Worm (Caenorhabditis elegans) whole organism, L2 larva: Measurements from ENCODE around the gene sri-50.
"Not testable (repeated sequence)": the region's sequence is repeated elsewhere in the genome, so short reads cannot be mapped to it uniquely, and the experiment has no call there.

Experiments used
- C34F6.9 ChIP-seq: fragments of 150-350 bp; optimal IDR thresholded peaks from 2 replicates; lab custom pipeline; 2014; ENCODE audit warnings: missing biosample characterization, missing genetic modification characterization
- F13H6.1 ChIP-seq: sonication (generic microtip); optimal IDR thresholded peaks from 2 replicates; lab custom pipeline; 2016; ENCODE audit warnings: missing genetic modification characterization, missing compliant biosample characterization
- R02D3.7 ChIP-seq: fragments of 150-350 bp; optimal IDR thresholded peaks from 2 replicates; lab custom pipeline; 2014; ENCODE audit warnings: missing biosample characterization, missing genetic modification characterization
- aly-2 ChIP-seq: fragments of 150-350 bp; optimal IDR thresholded peaks from 2 replicates; lab custom pipeline; 2014; ENCODE audit warnings: missing biosample characterization, missing genetic modification characterization
- ama-1 ChIP-seq: fragments of 150-350 bp; optimal IDR thresholded peaks from 2 replicates; lab custom pipeline; 2018; ENCODE audit warnings: inconsistent platforms
- ceh-16 ChIP-seq: fragments of 150-350 bp; optimal IDR thresholded peaks from 2 replicates; lab custom pipeline; 2014; ENCODE audit warnings: missing biosample characterization, missing genetic modification characterization
- elt-3 ChIP-seq: sonication (generic microtip); optimal IDR thresholded peaks from 2 replicates; lab custom pipeline; 2017; ENCODE audit warnings: missing biosample characterization, missing genetic modification characterization
- fos-1 ChIP-seq: fragments of 150-350 bp; optimal IDR thresholded peaks from 2 replicates; lab custom pipeline; 2014; ENCODE audit warnings: missing biosample characterization, missing genetic modification characterization
- lin-13 ChIP-seq: fragments of 150-350 bp; optimal IDR thresholded peaks from 2 replicates; lab custom pipeline; 2014; ENCODE audit warnings: missing biosample characterization, missing genetic modification reagents, missing genetic modification characterization
- lin-39 ChIP-seq: fragments of 150-350 bp; optimal IDR thresholded peaks from 2 replicates; lab custom pipeline; 2014; ENCODE audit warnings: missing biosample characterization, missing genetic modification reagents, missing genetic modification characterization
- lsy-2 ChIP-seq, 2 experiments: fragments of 150-350 bp in 1 of 2; sonication (generic microtip) in 1 of 2; optimal IDR thresholded peaks; 2 replicates each; lab custom pipeline; 2014 to 2017; ENCODE audit warnings: missing biosample characterization in 2 of 2, missing genetic modification characterization in 2 of 2
- mbf-1 ChIP-seq: sonication (generic microtip); optimal IDR thresholded peaks from 2 replicates; lab custom pipeline; 2017; ENCODE audit warnings: missing biosample characterization, missing genetic modification characterization
- mdl-1 ChIP-seq, 2 experiments: fragments of 150-350 bp in 1 of 2; sonication (generic microtip) in 1 of 2; optimal IDR thresholded peaks; 2 replicates each; lab custom pipeline; 2017; ENCODE audit warnings: missing biosample characterization in 2 of 2, missing genetic modification characterization in 2 of 2
- nhr-10 ChIP-seq: sonication (generic microtip); optimal IDR thresholded peaks from 2 replicates; lab custom pipeline; 2017; ENCODE audit warnings: missing biosample characterization, missing genetic modification characterization
- nhr-11 ChIP-seq: fragments of 150-350 bp; optimal IDR thresholded peaks from 2 replicates; lab custom pipeline; 2014; ENCODE audit warnings: missing biosample characterization, missing genetic modification characterization
- nhr-12 ChIP-seq: fragments of 150-350 bp; optimal IDR thresholded peaks from 2 replicates; lab custom pipeline; 2014; ENCODE audit warnings: missing biosample characterization, missing genetic modification characterization
- nhr-129 ChIP-seq: fragments of 150-350 bp; optimal IDR thresholded peaks from 2 replicates; lab custom pipeline; 2014; ENCODE audit warnings: missing biosample characterization, missing genetic modification characterization
- nhr-21 ChIP-seq: fragments of 150-350 bp; optimal IDR thresholded peaks from 2 replicates; lab custom pipeline; 2014; ENCODE audit warnings: missing biosample characterization, missing genetic modification characterization
- nhr-23 ChIP-seq: fragments of 150-350 bp; optimal IDR thresholded peaks from 2 replicates; lab custom pipeline; 2014; ENCODE audit warnings: missing biosample characterization, missing genetic modification reagents, missing genetic modification characterization
- nhr-237 ChIP-seq: fragments of 150-350 bp; optimal IDR thresholded peaks from 2 replicates; lab custom pipeline; 2014; ENCODE audit warnings: missing biosample characterization, missing genetic modification characterization
- nhr-25 ChIP-seq: fragments of 150-350 bp; sonication (generic microtip); optimal IDR thresholded peaks from 3 replicates; lab custom pipeline; 2014; ENCODE audit warnings: missing biosample characterization, missing genetic modification characterization
- nhr-6 ChIP-seq: fragments of 150-350 bp; optimal IDR thresholded peaks from 2 replicates; lab custom pipeline; 2014; ENCODE audit warnings: missing biosample characterization, missing genetic modification characterization
- sma-3 ChIP-seq: sonication (generic microtip); optimal IDR thresholded peaks from 2 replicates; lab custom pipeline; 2016; ENCODE audit warnings: missing genetic modification reagents, missing genetic modification characterization, missing compliant biosample characterization
- sma-9 ChIP-seq, 2 experiments: fragments of 150-350 bp in 1 of 2; sonication (generic microtip) in 1 of 2; optimal IDR thresholded peaks; 2 replicates each; lab custom pipeline; 2014 to 2016; ENCODE audit warnings: missing genetic modification characterization in 2 of 2, mild to moderate bottlenecking in 1 of 2, missing biosample characterization in 1 of 2, missing compliant biosample characterization in 1 of 2, missing genetic modification reagents in 1 of 2, moderate library complexity in 1 of 2
- snpc-4 ChIP-seq: fragments of 150-350 bp; optimal IDR thresholded peaks from 2 replicates; lab custom pipeline; 2014; ENCODE audit warnings: missing biosample characterization, missing genetic modification characterization
- unc-55 ChIP-seq: fragments of 150-350 bp; sonication (generic microtip); optimal IDR thresholded peaks from 3 replicates; lab custom pipeline; 2014; ENCODE audit warnings: missing biosample characterization, missing genetic modification reagents, missing genetic modification characterization
- unc-62 ChIP-seq: fragments of 150-350 bp; optimal IDR thresholded peaks from 2 replicates; lab custom pipeline; 2014; ENCODE audit warnings: missing biosample characterization, missing genetic modification reagents, missing genetic modification characterization
- zag-1 ChIP-seq: fragments of 150-350 bp; optimal IDR thresholded peaks from 2 replicates; lab custom pipeline; 2014; ENCODE audit warnings: missing biosample characterization, missing genetic modification characterization
- ztf-4 ChIP-seq: fragments of 150-350 bp; optimal IDR thresholded peaks from 2 replicates; lab custom pipeline; 2014; ENCODE audit warnings: missing biosample characterization, missing genetic modification characterization

The sri-50 gene

ce11 chrII:3206423-3206989 lies 3.0 kb downstream of the sri-50 start, which contains the start of the genes ZC239.20 and ZC239.21:
Gene ZC239.20, minus strand, starts transcription at chrII:3206523.
Gene ZC239.21, plus strand, starts transcription at chrII:3206939.
- TF ChIP-seq unc-62 (GFP tag; lab: Kevin White, UChicago) = no peak
- TF ChIP-seq fos-1 (tag; lab: Kevin White, UChicago) = no peak
- TF ChIP-seq nhr-129 (tag; lab: Kevin White, UChicago) = no peak
- TF ChIP-seq nhr-25 (tag; lab: Kevin White, UChicago) = no peak
- no peak for TF ChIP-seq lsy-2 (tag; optimal IDR thresholded peaks at IDR 0.05; lab: Kevin White, UChicago)
- TF ChIP-seq F13H6.1 (tag; lab: Kevin White, UChicago) = no peak
- no peak for TF ChIP-seq ceh-16 (tag; lab: Kevin White, UChicago)
- TF ChIP-seq zag-1 = no peak
- no peak for TF ChIP-seq C34F6.9 (tag; lab: Kevin White, UChicago)
- TF ChIP-seq elt-3 (tag; lab: Kevin White, UChicago) = no peak
- no peak for TF ChIP-seq mbf-1
- TF ChIP-seq ztf-4 = no peak
- no peak for TF ChIP-seq lin-13
- no peak for TF ChIP-seq ama-1 (lab: Kevin White, UChicago)

ce11 chrII:3208679-3209078 lies 5.2 kb downstream of the sri-50 start, which contains the start of gene sdz-35:
Gene sdz-35, minus strand, starts transcription at chrII:3208779.
- TF ChIP-seq aly-2 = no peak

ce11 chrII:3209251-3209650 lies 5.7 kb downstream of the sri-50 start, which contains the start of gene ZC239.6:
Gene ZC239.6, plus strand, starts transcription at chrII:3209631.
- TF ChIP-seq C34F6.9 (tag; lab: Kevin White, UChicago) (peak; percentile 80), ztf-4 (no peak), nhr-129 (tag; lab: Kevin White, UChicago) (no peak), sma-9 (GFP tag; optimal IDR thresholded peaks at IDR 0.05; lab: Kevin White, UChicago) (no peak), sma-9 (tag; optimal IDR thresholded peaks at IDR 0.05; lab: Kevin White, UChicago) (no peak), ama-1 (lab: Kevin White, UChicago) (peak; percentile 15), fos-1 (tag; lab: Kevin White, UChicago) (peak; percentile 10), lsy-2 (tag; optimal IDR thresholded peaks at IDR 0.05; lab: Kevin White, UChicago) (peak in 1 of 2 experiments; percentile 61), unc-55 (GFP tag; lab: Kevin White, UChicago) (peak; percentile 43)

ce11 chrII:3210365-3210764 lies 6.8 kb downstream of the sri-50 start, which contains the start of gene ZC239.5:
Gene ZC239.5, plus strand, starts transcription at chrII:3210665.
- TF ChIP-seq lsy-2 (tag; optimal IDR thresholded peaks at IDR 0.05; lab: Kevin White, UChicago) = no peak
- no peak for TF ChIP-seq lin-13
- TF ChIP-seq nhr-23 (tag; lab: Kevin White, UChicago) = no peak
- TF ChIP-seq ztf-4 = no peak
- TF ChIP-seq nhr-21 = no peak
- TF ChIP-seq nhr-11 (tag; lab: Kevin White, UChicago) = no peak

- TF ChIP-seq nhr-11 (tag; lab: Kevin White, UChicago) (no peak), nhr-10 (tag; lab: Kevin White, UChicago) (no peak), lin-39 (no peak), nhr-12 (no peak), mbf-1 (no peak)
- TF ChIP-seq, all 48 proteins: peak for 0
Observed at ce11 chrII:3213898-3214297, 10.4 kb downstream of the sri-50 start, which contains the start of gene ZC239.4. Gene ZC239.4, plus strand, starts transcription at chrII:3214198.

ce11 chrII:3215762-3216161 lies 12.2 kb downstream of the sri-50 start, which contains the start of gene ZC239.3:
Gene ZC239.3, plus strand, starts transcription at chrII:3216062.
- TF ChIP-seq C34F6.9 (tag; lab: Kevin White, UChicago); nhr-12; lin-39: not testable (repeated sequence)

ce11 chrII:3220723-3221122 lies 17.2 kb downstream of the sri-50 start, which contains the start of gene ZC239.22:
Gene ZC239.22, minus strand, starts transcription at chrII:3220823.
- TF ChIP-seq snpc-4 (tag; lab: Kevin White, UChicago) (no peak), lin-13 (no peak), zag-1 (no peak), nhr-6 (tag; lab: Kevin White, UChicago) (no peak), unc-55 (GFP tag; lab: Kevin White, UChicago) (no peak), nhr-129 (tag; lab: Kevin White, UChicago) (no peak), C34F6.9 (tag; lab: Kevin White, UChicago) (no peak), nhr-10 (tag; lab: Kevin White, UChicago) (no peak), nhr-23 (tag; lab: Kevin White, UChicago) (no peak), lsy-2 (tag; optimal IDR thresholded peaks at IDR 0.05; lab: Kevin White, UChicago) (no peak), mdl-1 (tag; optimal IDR thresholded peaks at IDR 0.05; lab: Kevin White, UChicago) (no peak), nhr-237 (no peak), sma-3 (GFP tag; lab: Kevin White, UChicago) (no peak), R02D3.7 (tag; lab: Kevin White, UChicago) (no peak), ama-1 (lab: Kevin White, UChicago) (no peak), nhr-12 (no peak)
